Worm (Caenorhabditis elegans) whole organism, L1 larva: ENCODE data around the gene C44C10.10.

ENCODE experiments used
- C16A3.4 ChIP-seq: fragments of 150-350 bp; optimal IDR thresholded peaks from 2 replicates; lab custom pipeline; 2014; ENCODE audit warnings: missing biosample characterization, missing genetic modification characterization
- C34B4.2 ChIP-seq: sonication (generic microtip); optimal IDR thresholded peaks from 2 replicates; lab custom pipeline; 2017; ENCODE audit warnings: mild to moderate bottlenecking, missing genetic modification characterization, missing compliant biosample characterization
- Y116A8C.19 ChIP-seq: sonication (generic microtip); optimal IDR thresholded peaks from 2 replicates; lab custom pipeline; 2016; ENCODE audit warnings: missing compliant biosample characterization, missing genetic modification characterization, borderline replicate concordance
- aha-1 ChIP-seq: fragments of 150-350 bp; optimal IDR thresholded peaks from 2 replicates; lab custom pipeline; 2014; ENCODE audit warnings: missing biosample characterization, missing genetic modification characterization
- alr-1 ChIP-seq: fragments of 200-800 bp; sonication (Bioruptor generic); optimal IDR thresholded peaks from 2 replicates; lab custom pipeline; 2018; ENCODE audit warnings: borderline replicate concordance, mild to moderate bottlenecking, missing genetic modification characterization, missing compliant biosample characterization
- aly-2 ChIP-seq: fragments of 150-350 bp; optimal IDR thresholded peaks from 2 replicates; lab custom pipeline; 2014; ENCODE audit warnings: missing biosample characterization, missing genetic modification characterization
- blmp-1 ChIP-seq: fragments of 150-350 bp; optimal IDR thresholded peaks from 2 replicates; lab custom pipeline; 2014; ENCODE audit warnings: missing biosample characterization, missing genetic modification characterization
- ceh-8 ChIP-seq: fragments of 200-800 bp; sonication (Bioruptor generic); optimal IDR thresholded peaks from 2 replicates; lab custom pipeline; 2018; ENCODE audit warnings: mild to moderate bottlenecking, missing genetic modification characterization, moderate library complexity, missing compliant biosample characterization
- ceh-82 ChIP-seq, 3 experiments: fragments of 150-350 bp in 1 of 3; sonication (generic microtip) in 2 of 3; optimal IDR thresholded peaks; 2 replicates each; lab custom pipeline; 2014 to 2017; ENCODE audit warnings: missing biosample characterization in 3 of 3, missing genetic modification characterization in 3 of 3
- ces-1 ChIP-seq: fragments of 150-350 bp; optimal IDR thresholded peaks from 2 replicates; lab custom pipeline; 2014; ENCODE audit warnings: missing biosample characterization, missing genetic modification reagents, missing genetic modification characterization
- dsc-1 ChIP-seq: sonication (generic microtip); optimal IDR thresholded peaks from 2 replicates; lab custom pipeline; 2016; ENCODE audit warnings: mild to moderate bottlenecking, missing genetic modification characterization, missing compliant biosample characterization
- efl-1 ChIP-seq, 4 experiments: fragments of 150-350 bp; optimal IDR thresholded peaks in 3 of 4; peaks in 1 of 4; 1 replicate in 1 of 4; 2 replicates in 3 of 4; lab custom pipeline; 2014; ENCODE audit warnings: missing biosample characterization in 2 of 4, missing genetic modification characterization in 2 of 4, missing genetic modification reagents in 2 of 4
- efl-3 ChIP-seq: fragments of 200-800 bp; sonication (Bioruptor generic); optimal IDR thresholded peaks from 2 replicates; lab custom pipeline; 2018; ENCODE audit warnings: mild to moderate bottlenecking, missing genetic modification characterization, missing compliant biosample characterization
- elt-2 ChIP-seq: sonication (generic microtip); optimal IDR thresholded peaks from 2 replicates; lab custom pipeline; 2016; ENCODE audit warnings: missing genetic modification characterization, mild to moderate bottlenecking, inconsistent platforms, missing compliant biosample characterization, missing genetic modification reagents
- elt-3 ChIP-seq, 6 experiments: fragments of 150-350 bp in 1 of 6; sonication (generic microtip); optimal IDR thresholded peaks; 2 replicates each; lab custom pipeline; 2017 to 2018; ENCODE audit warnings: missing biosample characterization in 6 of 6, missing genetic modification characterization in 6 of 6, inconsistent platforms in 1 of 6
- ets-5 ChIP-seq: fragments of 200-800 bp; sonication (Bioruptor generic); IDR thresholded peaks from 2 replicates; pipeline ENCODE4 v1.3.6; 2022; ENCODE audit warnings: missing genetic modification characterization, missing compliant biosample characterization
- fkh-4 ChIP-seq: sonication (generic microtip); optimal IDR thresholded peaks from 2 replicates; lab custom pipeline; 2016; ENCODE audit warnings: missing compliant biosample characterization, missing genetic modification characterization, borderline replicate concordance
- irx-1 ChIP-seq: sonication (generic microtip); optimal IDR thresholded peaks from 2 replicates; lab custom pipeline; 2016; ENCODE audit warnings: missing genetic modification characterization, missing compliant biosample characterization
- isw-1 ChIP-seq: fragments of 200-800 bp; sonication (Bioruptor generic); IDR thresholded peaks from 2 replicates; pipeline ENCODE4 v1.3.6; 2022; ENCODE audit warnings: missing genetic modification characterization, missing compliant biosample characterization
- jun-1 ChIP-seq: fragments of 150-350 bp; optimal IDR thresholded peaks from 2 replicates; lab custom pipeline; 2014; ENCODE audit warnings: missing biosample characterization, missing genetic modification reagents, missing genetic modification characterization
- lin-13 ChIP-seq: fragments of 150-350 bp; optimal IDR thresholded peaks from 2 replicates; lab custom pipeline; 2014; ENCODE audit warnings: missing biosample characterization, missing genetic modification reagents, missing genetic modification characterization
- lin-14 ChIP-seq: fragments of 200-800 bp; sonication (Bioruptor generic); optimal IDR thresholded peaks from 2 replicates; lab custom pipeline; 2018; ENCODE audit warnings: mild to moderate bottlenecking, missing genetic modification characterization, moderate library complexity, missing compliant biosample characterization
- lin-35 ChIP-seq, 2 experiments: fragments of 150-350 bp; optimal IDR thresholded peaks; 2 replicates each; lab custom pipeline; 2014; ENCODE audit warnings: missing biosample characterization in 2 of 2, missing genetic modification characterization in 2 of 2, missing genetic modification reagents in 2 of 2
- lin-39 ChIP-seq: fragments of 150-350 bp; optimal IDR thresholded peaks from 2 replicates; lab custom pipeline; 2014; ENCODE audit warnings: missing biosample characterization, missing genetic modification reagents, missing genetic modification characterization
- mab-9 ChIP-seq: fragments of 200-800 bp; sonication (Bioruptor generic); IDR thresholded peaks from 2 replicates; pipeline ENCODE4 v1.3.6; 2022; ENCODE audit warnings: missing genetic modification reagents, missing genetic modification characterization, missing compliant biosample characterization
- mef-2 ChIP-seq: fragments of 150-350 bp; optimal IDR thresholded peaks from 2 replicates; lab custom pipeline; 2014; ENCODE audit warnings: missing biosample characterization, missing genetic modification characterization
- nhr-12 ChIP-seq: sonication (generic microtip); optimal IDR thresholded peaks from 2 replicates; lab custom pipeline; 2017; ENCODE audit warnings: missing biosample characterization, missing genetic modification characterization
- nhr-19 ChIP-seq: fragments of 200-800 bp; sonication (Bioruptor generic); conservative IDR thresholded peaks from 2 replicates; pipeline ENCODE4 v1.3.6; 2022; ENCODE audit warnings: missing genetic modification characterization, missing compliant biosample characterization
- nhr-20 ChIP-seq: sonication (generic microtip); optimal IDR thresholded peaks from 2 replicates; lab custom pipeline; 2016; ENCODE audit warnings: mild to moderate bottlenecking, missing genetic modification characterization, missing compliant biosample characterization
- nhr-28 ChIP-seq: fragments of 150-350 bp; optimal IDR thresholded peaks from 2 replicates; lab custom pipeline; 2014; ENCODE audit warnings: missing biosample characterization, missing genetic modification characterization
- nhr-47 ChIP-seq: sonication (generic microtip); optimal IDR thresholded peaks from 2 replicates; lab custom pipeline; 2016; ENCODE audit warnings: mild to moderate bottlenecking, missing genetic modification characterization, moderate library complexity, missing compliant biosample characterization
- nhr-71 ChIP-seq: sonication (generic microtip); optimal IDR thresholded peaks from 2 replicates; lab custom pipeline; 2016; ENCODE audit warnings: mild to moderate bottlenecking, missing genetic modification characterization, moderate library complexity, missing compliant biosample characterization
- nhr-76 ChIP-seq: sonication (generic microtip); optimal IDR thresholded peaks from 2 replicates; lab custom pipeline; 2017; ENCODE audit warnings: missing biosample characterization, missing genetic modification characterization
- nhr-77 ChIP-seq: fragments of 150-350 bp; optimal IDR thresholded peaks from 2 replicates; lab custom pipeline; 2014; ENCODE audit warnings: missing biosample characterization, missing genetic modification characterization
- nhr-85 ChIP-seq: sonication (generic microtip); peaks from one replicate; lab custom pipeline; 2016; ENCODE audit warnings: missing genetic modification characterization, inconsistent platforms, missing compliant biosample characterization
- nhr-90 ChIP-seq: sonication (generic microtip); optimal IDR thresholded peaks from 2 replicates; lab custom pipeline; 2016; ENCODE audit warnings: mild to moderate bottlenecking, missing genetic modification characterization, missing compliant biosample characterization; ENCODE audit not compliant: poor library complexity
- pag-3 ChIP-seq: sonication (generic microtip); optimal IDR thresholded peaks from 2 replicates; lab custom pipeline; 2017; ENCODE audit warnings: missing genetic modification characterization, mild to moderate bottlenecking, missing compliant biosample characterization, antibody characterized with exemption, borderline replicate concordance; ENCODE audit not compliant: insufficient read depth
- pax-3 ChIP-seq: fragments of 200-800 bp; sonication (Bioruptor generic); optimal IDR thresholded peaks from 2 replicates; lab custom pipeline; 2018; ENCODE audit warnings: mild to moderate bottlenecking, missing genetic modification characterization, moderate library complexity, missing compliant biosample characterization
- rnt-1 ChIP-seq: sonication (generic microtip); optimal IDR thresholded peaks from 2 replicates; lab custom pipeline; 2016; ENCODE audit warnings: mild to moderate bottlenecking, missing genetic modification characterization, moderate library complexity, missing compliant biosample characterization
- skn-1 ChIP-seq: fragments of 150-350 bp; optimal IDR thresholded peaks from 2 replicates; lab custom pipeline; 2014; ENCODE audit warnings: missing biosample characterization, missing genetic modification characterization
- snpc-4 ChIP-seq: fragments of 150-350 bp; optimal IDR thresholded peaks from 2 replicates; lab custom pipeline; 2014; ENCODE audit warnings: missing biosample characterization, missing genetic modification characterization
- snu-23 ChIP-seq: sonication (generic microtip); optimal IDR thresholded peaks from 2 replicates; lab custom pipeline; 2016; ENCODE audit warnings: missing genetic modification characterization, missing compliant biosample characterization
- sox-4 ChIP-seq: sonication (generic microtip); optimal IDR thresholded peaks from 2 replicates; lab custom pipeline; 2016; ENCODE audit warnings: missing genetic modification characterization, missing compliant biosample characterization
- tbx-2 ChIP-seq: sonication (generic microtip); optimal IDR thresholded peaks from 2 replicates; lab custom pipeline; 2016; ENCODE audit warnings: missing genetic modification characterization, missing compliant biosample characterization
- tlp-1 ChIP-seq: fragments of 150-350 bp; optimal IDR thresholded peaks from 2 replicates; lab custom pipeline; 2014; ENCODE audit warnings: missing biosample characterization, missing genetic modification characterization
- unc-62 ChIP-seq: fragments of 150-350 bp; optimal IDR thresholded peaks from 2 replicates; lab custom pipeline; 2014; ENCODE audit warnings: missing biosample characterization, missing genetic modification reagents, missing genetic modification characterization
- xbp-1 ChIP-seq: sonication (generic microtip); optimal IDR thresholded peaks from 2 replicates; lab custom pipeline; 2016; ENCODE audit warnings: missing genetic modification characterization, missing compliant biosample characterization
- zip-4 ChIP-seq: fragments of 200-800 bp; sonication (Bioruptor generic); optimal IDR thresholded peaks from 2 replicates; lab custom pipeline; 2018; ENCODE audit warnings: mild to moderate bottlenecking, missing genetic modification characterization, moderate library complexity, missing compliant biosample characterization
- ztf-11 ChIP-seq, 2 experiments: sonication (generic microtip); optimal IDR thresholded peaks; 2 replicates each; lab custom pipeline; 2016 to 2017; ENCODE audit warnings: missing genetic modification characterization in 2 of 2, missing biosample characterization in 1 of 2, missing compliant biosample characterization in 1 of 2

The C44C10.10 gene

DNA sequence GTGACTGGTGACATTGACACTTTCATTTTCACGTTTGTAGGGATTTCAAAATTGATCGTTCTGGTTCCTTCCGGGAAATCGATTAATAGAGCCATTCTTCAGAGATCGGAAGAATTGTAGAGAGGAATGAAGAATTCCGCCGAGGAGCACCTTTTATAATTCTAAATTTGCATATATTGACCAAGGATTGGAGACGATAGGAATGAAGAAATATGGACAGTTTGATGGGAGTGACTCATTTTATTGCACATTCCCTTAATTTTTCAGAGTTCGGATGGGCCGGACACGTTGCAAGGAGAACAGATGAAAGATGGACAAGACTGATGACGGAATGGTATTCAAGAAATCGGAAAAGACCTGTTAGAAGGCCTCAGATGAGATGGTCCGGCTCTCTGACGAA is 10.1 kb downstream of the C44C10.10 start, which contains the start of gene C44C10.15:
Gene C44C10.15, minus strand, starts transcription at position 101 of the 400 bp plus-strand sequence.
- no peak for TF ChIP-seq lin-35 (GFP tag; optimal IDR thresholded peaks at IDR 0.05; lab: Kevin White, UChicago)
- no peak for TF ChIP-seq unc-62 (GFP tag; lab: Kevin White, UChicago)
- TF ChIP-seq ztf-11 (tag; optimal IDR thresholded peaks at IDR 0.05; lab: Kevin White, UChicago) = no peak
- TF ChIP-seq skn-1 (tag; lab: Kevin White, UChicago) = no peak
- TF ChIP-seq mef-2 (tag; lab: Kevin White, UChicago) = no peak
- no peak for TF ChIP-seq efl-1 (optimal IDR thresholded peaks at IDR 0.05; lab: Kevin White, UChicago)
- TF ChIP-seq efl-1 (GFP tag; optimal IDR thresholded peaks at IDR 0.05 in 1 of 2; lab: Kevin White, UChicago) = no peak
- TF ChIP-seq mab-9 (GFP tag; lab: Robert Waterston, UW) = no peak
- no peak for TF ChIP-seq ets-5
- TF ChIP-seq elt-2 = no peak

DNA sequence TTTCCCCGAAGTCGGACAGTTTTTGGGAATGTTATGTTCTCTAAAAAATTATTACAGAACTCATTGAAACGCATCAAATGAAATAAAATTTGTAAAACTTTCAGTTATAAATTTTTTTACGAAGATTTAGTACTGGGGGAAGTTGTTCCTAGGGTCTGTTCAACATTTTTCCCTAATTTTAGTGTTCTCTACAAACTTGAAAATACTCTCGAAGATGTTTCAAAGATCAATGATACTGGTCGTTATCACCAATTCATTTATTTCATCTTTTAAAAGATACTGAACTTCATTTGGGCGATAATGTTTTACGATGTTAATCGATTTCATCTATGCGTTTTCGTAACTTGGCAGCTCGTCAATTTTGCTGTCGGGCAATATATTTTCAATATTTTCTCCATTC is 12.1 kb downstream of the C44C10.10 start, which contains the start of gene C44C10.3:
Gene C44C10.3, plus strand, starts transcription at position 301 of the 400 bp plus-strand sequence.
- TF ChIP-seq lin-35 (GFP tag; optimal IDR thresholded peaks at IDR 0.05; lab: Kevin White, UChicago) (no peak), tlp-1 (tag; lab: Kevin White, UChicago) (no peak), nhr-85 (tag; lab: Kevin White, UChicago) (no peak), elt-2 (no peak), pag-3 (tag; lab: Kevin White, UChicago) (no peak), ceh-82 (tag; optimal IDR thresholded peaks at IDR 0.05; lab: Kevin White, UChicago) (no peak), alr-1 (no peak), nhr-90 (tag; lab: Kevin White, UChicago) (no peak), blmp-1 (tag; lab: Kevin White, UChicago) (no peak), nhr-28 (no peak), zip-4 (GFP tag; lab: Kevin White, UChicago) (no peak), isw-1 (GFP tag; lab: Robert Waterston, UW) (no peak), snu-23 (GFP tag; lab: Kevin White, UChicago) (no peak), nhr-19 (no peak), nhr-77 (tag; lab: Kevin White, UChicago) (no peak), ceh-8 (GFP tag; lab: Kevin White, UChicago) (no peak), irx-1 (no peak), nhr-20 (tag; lab: Kevin White, UChicago) (no peak)

DNA sequence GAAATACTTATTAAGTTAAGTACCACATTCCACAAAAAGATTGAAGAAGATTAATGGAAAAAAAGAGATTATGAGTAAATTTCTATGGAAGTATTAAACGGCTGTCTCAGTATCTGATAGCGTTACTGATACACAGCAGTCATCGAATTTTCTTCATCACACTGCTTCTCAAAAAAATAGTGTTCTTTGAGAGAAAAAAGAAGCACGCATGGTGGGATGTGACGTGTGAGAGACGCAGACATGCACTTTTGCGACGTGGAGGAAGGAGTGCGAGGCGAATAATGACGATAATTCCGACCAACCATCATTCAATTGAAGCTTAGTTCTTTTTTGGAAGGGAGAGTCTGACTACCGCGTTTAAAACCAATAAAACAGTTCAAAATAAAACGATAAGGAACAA is 20.1 kb downstream of the C44C10.10 start, which contains the start of gene C44C10.11:
Gene C44C10.11, minus strand, starts transcription at position 115 of the 400 bp plus-strand sequence.
- peak; percentile 79 for TF ChIP-seq lin-14 (GFP tag; lab: Kevin White, UChicago)
- no peak for TF ChIP-seq alr-1
- TF ChIP-seq efl-3 (GFP tag; lab: Kevin White, UChicago) = no peak
- TF ChIP-seq elt-3 (tag; optimal IDR thresholded peaks at IDR 0.05; lab: Kevin White, UChicago) = peak in 1 of 6 experiments; percentile 9
- no peak for TF ChIP-seq lin-13 (GFP tag; lab: Kevin White, UChicago)
- TF ChIP-seq nhr-76 (tag; lab: Kevin White, UChicago) = no peak
- TF ChIP-seq tbx-2 = no peak
- TF ChIP-seq Y116A8C.19 (tag; lab: Kevin White, UChicago) = no peak
- TF ChIP-seq jun-1 (tag; lab: Kevin White, UChicago) = no peak
- peak; percentile 22 for TF ChIP-seq nhr-71 (tag; lab: Kevin White, UChicago)
- TF ChIP-seq nhr-47 (tag; lab: Kevin White, UChicago) = peak; percentile 26
- no peak for TF ChIP-seq ces-1 (GFP tag; lab: Kevin White, UChicago)
- TF ChIP-seq rnt-1 (tag; lab: Kevin White, UChicago) = no peak
- TF ChIP-seq lin-39 (tag; lab: Kevin White, UChicago) = no peak
- no peak for TF ChIP-seq snpc-4 (tag; lab: Kevin White, UChicago)
- no peak for TF ChIP-seq unc-62 (GFP tag; lab: Kevin White, UChicago)
- TF ChIP-seq xbp-1 (tag; lab: Kevin White, UChicago) = peak; percentile 10
- TF ChIP-seq snu-23 (GFP tag; lab: Kevin White, UChicago) = peak; percentile 19
- no peak for TF ChIP-seq aly-2
- TF ChIP-seq blmp-1 (tag; lab: Kevin White, UChicago) = peak; percentile 23
- no peak for TF ChIP-seq nhr-12
- no peak for TF ChIP-seq fkh-4
- TF ChIP-seq isw-1 (GFP tag; lab: Robert Waterston, UW) = no peak
- peak; percentile 41 for TF ChIP-seq pax-3 (tag; lab: Kevin White, UChicago)
- no peak for TF ChIP-seq C16A3.4
- TF ChIP-seq sox-4 = no peak
- TF ChIP-seq C34B4.2 = no peak
- peak; percentile 78 for TF ChIP-seq dsc-1
- TF ChIP-seq aha-1 (tag; lab: Kevin White, UChicago) = no peak
